Fruit fly (Drosophila melanogaster) whole organism, embryonic: ENCODE measurements around the gene CG6345.

Experiments used
- Aef1 ChIP-seq: fragments of 200-800 bp; sonication (Bioruptor generic); IDR thresholded peaks from 3 replicates; pipeline ENCODE4 v1.3.6; 2022; ENCODE audit warnings: missing biosample characterization, missing genetic modification characterization
- CG11456 ChIP-seq: fragments of 200-800 bp; sonication (Bioruptor generic); IDR thresholded peaks from 3 replicates; pipeline ENCODE4 v1.3.6; 2022; ENCODE audit warnings: missing biosample characterization, missing genetic modification characterization
- CG11560 ChIP-seq: fragments of 200-800 bp; sonication (Bioruptor generic); IDR thresholded peaks from 3 replicates; pipeline ENCODE4 v1.3.6; 2022; ENCODE audit warnings: missing biosample characterization, missing genetic modification characterization
- CG12769 ChIP-seq: fragments of 200-800 bp; sonication (Bioruptor generic); optimal IDR thresholded peaks from 2 replicates; lab custom pipeline; 2019; ENCODE audit warnings: missing biosample characterization, mild to moderate bottlenecking, missing genetic modification characterization, moderate library complexity
- CG14050 ChIP-seq: fragments of 200-800 bp; sonication (Bioruptor generic); IDR thresholded peaks from 3 replicates; pipeline ENCODE4 v1.3.6; 2022; ENCODE audit warnings: missing biosample characterization, missing genetic modification characterization
- CG1529 ChIP-seq: fragments of 200-800 bp; sonication (Bioruptor generic); optimal IDR thresholded peaks from 3 replicates; lab custom pipeline; 2018; ENCODE audit warnings: missing biosample characterization, missing genetic modification characterization
- CG15479 ChIP-seq: fragments of 200-800 bp; sonication (Bioruptor generic); optimal IDR thresholded peaks from 3 replicates; lab custom pipeline; 2019; ENCODE audit warnings: missing biosample characterization, mild to moderate bottlenecking, missing genetic modification characterization, moderate library complexity
- CG15696 ChIP-seq: fragments of 200-800 bp; sonication (Bioruptor generic); optimal IDR thresholded peaks from 2 replicates; lab custom pipeline; 2019; ENCODE audit warnings: missing biosample characterization, mild to moderate bottlenecking, missing genetic modification characterization, moderate library complexity
- CG18599 ChIP-seq: fragments of 200-800 bp; sonication (Bioruptor generic); optimal IDR thresholded peaks from 3 replicates; lab custom pipeline; 2017; ENCODE audit warnings: missing biosample characterization, missing genetic modification characterization, mild to moderate bottlenecking, moderate library complexity, missing genetic modification reagents
- CG2129 ChIP-seq: fragments of 200-800 bp; sonication (Bioruptor generic); IDR thresholded peaks from 2 replicates; pipeline ENCODE4 v1.3.6; 2022; ENCODE audit warnings: missing biosample characterization, missing genetic modification characterization; ENCODE audit not compliant: partially characterized antibody
- CG2678 ChIP-seq: fragments of 200-800 bp; sonication (Bioruptor generic); optimal IDR thresholded peaks from 3 replicates; lab custom pipeline; 2019; ENCODE audit warnings: missing biosample characterization, mild to moderate bottlenecking, missing genetic modification characterization, moderate library complexity
- CG3065 ChIP-seq: fragments of 200-800 bp; sonication (Bioruptor generic); optimal IDR thresholded peaks from 2 replicates; lab custom pipeline; 2016; ENCODE audit warnings: missing biosample characterization, missing genetic modification characterization
- CG3726 ChIP-seq: fragments of 200-800 bp; sonication (Bioruptor generic); IDR thresholded peaks from 3 replicates; pipeline ENCODE4, ENCODE4 v1.3.6; 2022; ENCODE audit warnings: missing biosample characterization, missing genetic modification characterization
- CG4820 ChIP-seq: fragments of 200-800 bp; sonication (Bioruptor generic); optimal IDR thresholded peaks from 3 replicates; lab custom pipeline; 2016; ENCODE audit warnings: missing biosample characterization, missing genetic modification characterization
- CG8290 ChIP-seq, 3 experiments: fragments of 200-800 bp; sonication (Bioruptor generic); optimal IDR thresholded peaks; 2 replicates each; lab custom pipeline; 2016 to 2019; ENCODE audit warnings: missing biosample characterization in 3 of 3, missing genetic modification characterization in 3 of 3, mild to moderate bottlenecking in 2 of 3, moderate library complexity in 1 of 3
- CkIIα-i1 ChIP-seq: fragments of 200-800 bp; sonication (Bioruptor generic); IDR thresholded peaks from 2 replicates; pipeline ENCODE4 v1.3.6; 2022; ENCODE audit warnings: missing biosample characterization, missing genetic modification characterization
- D19B ChIP-seq: fragments of 200-800 bp; sonication (Bioruptor generic); optimal IDR thresholded peaks from 2 replicates; lab custom pipeline; 2017; ENCODE audit warnings: missing biosample characterization, mild to moderate bottlenecking, missing genetic modification characterization
- Dip2 ChIP-seq: fragments of 200-800 bp; sonication (Bioruptor generic); IDR thresholded peaks from 2 replicates; pipeline ENCODE4 v1.3.6; 2022; ENCODE audit warnings: missing biosample characterization, missing genetic modification characterization
- Doc3 ChIP-seq: fragments of 200-800 bp; sonication (Bioruptor generic); IDR thresholded peaks from 3 replicates; pipeline ENCODE4 v1.3.6; 2022; ENCODE audit warnings: missing biosample characterization, missing genetic modification characterization; ENCODE audit not compliant: partially characterized antibody
- HHEX ChIP-seq: fragments of 200-800 bp; sonication (Bioruptor generic); optimal IDR thresholded peaks from 3 replicates; lab custom pipeline; 2017; ENCODE audit warnings: missing biosample characterization, mild to moderate bottlenecking, missing genetic modification characterization, missing genetic modification reagents
- HLHmδ ChIP-seq: fragments of 200-800 bp; sonication (Bioruptor generic); optimal IDR thresholded peaks from 2 replicates; lab custom pipeline; 2018; ENCODE audit warnings: missing biosample characterization, mild to moderate bottlenecking, missing genetic modification characterization, moderate library complexity
- Hr78 ChIP-seq, 2 experiments: fragments of 200-800 bp in 1 of 2; fragments of >200 bp in 1 of 2; sonication (Bioruptor generic) in 1 of 2; optimal IDR thresholded peaks; 2 replicates each; lab custom pipeline; 2017 to 2019; ENCODE audit warnings: missing biosample characterization in 2 of 2, missing genetic modification characterization in 2 of 2, mild to moderate bottlenecking in 1 of 2, moderate library complexity in 1 of 2
- Mes4 ChIP-seq: fragments of 200-800 bp; sonication (Bioruptor generic); optimal IDR thresholded peaks from 2 replicates; lab custom pipeline; 2016; ENCODE audit warnings: missing biosample characterization, missing genetic modification characterization
- NC2α ChIP-seq: fragments of 200-800 bp; sonication (Bioruptor generic); optimal IDR thresholded peaks from 2 replicates; lab custom pipeline; 2016; ENCODE audit warnings: missing biosample characterization, missing genetic modification characterization
- Ssrp ChIP-seq: fragments of 200-800 bp; sonication (Bioruptor generic); optimal IDR thresholded peaks from 2 replicates; lab custom pipeline; 2018; ENCODE audit warnings: missing biosample characterization, mild to moderate bottlenecking, missing genetic modification characterization, moderate library complexity
- YL-1 ChIP-seq: fragments of 200-800 bp; sonication (Bioruptor generic); optimal IDR thresholded peaks from 3 replicates; lab custom pipeline; 2017; ENCODE audit warnings: missing biosample characterization, mild to moderate bottlenecking, missing genetic modification characterization
- al ChIP-seq: fragments of 200-800 bp; sonication (Bioruptor generic); IDR thresholded peaks from 2 replicates; pipeline ENCODE4 v1.3.6; 2022; ENCODE audit warnings: missing biosample characterization, missing genetic modification characterization
- ap ChIP-seq: fragments of 200-800 bp; sonication (Bioruptor generic); IDR thresholded peaks from 2 replicates; pipeline ENCODE4 v1.3.6; 2022; ENCODE audit warnings: missing biosample characterization, missing genetic modification characterization
- btn ChIP-seq: fragments of 200-800 bp; sonication (Bioruptor generic); optimal IDR thresholded peaks from 2 replicates; lab custom pipeline; 2016; ENCODE audit warnings: missing biosample characterization, missing genetic modification characterization
- chif ChIP-seq, 2 experiments: fragments of 200-800 bp; sonication (Bioruptor generic); optimal IDR thresholded peaks; 3 replicates each; lab custom pipeline; 2016; ENCODE audit warnings: missing biosample characterization in 2 of 2, missing genetic modification characterization in 2 of 2
- chinmo ChIP-seq: fragments of 200-800 bp; sonication (Bioruptor generic); IDR thresholded peaks from 4 replicates; pipeline ENCODE4 v1.3.6; 2022; ENCODE audit warnings: missing biosample characterization, missing genetic modification characterization; ENCODE audit not compliant: partially characterized antibody
- cwo ChIP-seq: fragments of 200-800 bp; sonication (Bioruptor generic); optimal IDR thresholded peaks from 3 replicates; lab custom pipeline; 2017; ENCODE audit warnings: missing biosample characterization, missing genetic modification characterization, mild to moderate bottlenecking, moderate library complexity, missing genetic modification reagents
- eyg ChIP-seq: fragments of 200-800 bp; sonication (Bioruptor generic); optimal IDR thresholded peaks from 3 replicates; lab custom pipeline; 2016; ENCODE audit warnings: missing biosample characterization, missing genetic modification characterization
- fu2 ChIP-seq: fragments of 200-800 bp; sonication (Bioruptor generic); optimal IDR thresholded peaks from 2 replicates; lab custom pipeline; 2016; ENCODE audit warnings: missing biosample characterization, missing genetic modification characterization
- gcm ChIP-seq: fragments of 200-800 bp; sonication (Bioruptor generic); optimal IDR thresholded peaks from 2 replicates; lab custom pipeline; 2019; ENCODE audit warnings: missing biosample characterization, mild to moderate bottlenecking, missing genetic modification characterization, moderate library complexity
- gfzf ChIP-seq: fragments of 200-800 bp; sonication (Bioruptor generic); optimal IDR thresholded peaks from 2 replicates; lab custom pipeline; 2016; ENCODE audit warnings: missing biosample characterization, mild to moderate bottlenecking, missing genetic modification characterization, moderate library complexity
- her ChIP-seq: fragments of 200-800 bp; sonication (Bioruptor generic); optimal IDR thresholded peaks from 2 replicates; lab custom pipeline; 2016; ENCODE audit warnings: missing biosample characterization, missing genetic modification characterization
- kay ChIP-seq: fragments of 200-800 bp; sonication (Bioruptor generic); optimal IDR thresholded peaks from 2 replicates; lab custom pipeline; 2016; ENCODE audit warnings: missing biosample characterization, missing genetic modification characterization
- kni ChIP-seq: fragments of 200-800 bp; sonication (Bioruptor generic); optimal IDR thresholded peaks from 3 replicates; lab custom pipeline; 2017; ENCODE audit warnings: mild to moderate bottlenecking, missing biosample characterization, missing genetic modification reagents, missing genetic modification characterization
- lab ChIP-seq: fragments of 200-800 bp; sonication (Bioruptor generic); optimal IDR thresholded peaks from 3 replicates; lab custom pipeline; 2017; ENCODE audit warnings: missing biosample characterization, missing genetic modification characterization, mild to moderate bottlenecking, moderate library complexity, missing genetic modification reagents
- oc ChIP-seq: fragments of 200-800 bp; sonication (Bioruptor generic); optimal IDR thresholded peaks from 2 replicates; lab custom pipeline; 2018; ENCODE audit warnings: missing biosample characterization, mild to moderate bottlenecking, missing genetic modification characterization, moderate library complexity
- pho ChIP-seq: fragments of 200-800 bp; sonication (Bioruptor generic); optimal IDR thresholded peaks from 2 replicates; lab custom pipeline; 2016; ENCODE audit warnings: missing biosample characterization, missing genetic modification characterization
- sd ChIP-seq: fragments of 200-800 bp; sonication (Bioruptor generic); optimal IDR thresholded peaks from 3 replicates; lab custom pipeline; 2018; ENCODE audit warnings: missing biosample characterization, mild to moderate bottlenecking, missing genetic modification characterization, moderate library complexity
- twi ChIP-seq: fragments of 200-800 bp; optimal IDR thresholded peaks from 2 replicates; lab custom pipeline; 2019; ENCODE audit warnings: missing biosample characterization, mild to moderate bottlenecking, missing genetic modification characterization, moderate library complexity
- tx ChIP-seq: fragments of 200-800 bp; sonication (Bioruptor generic); optimal IDR thresholded peaks from 2 replicates; lab custom pipeline; 2016; ENCODE audit warnings: missing biosample characterization, missing genetic modification characterization
- unc-4 ChIP-seq: fragments of 200-800 bp; sonication (Bioruptor generic); IDR thresholded peaks from 2 replicates; pipeline ENCODE4 v1.3.6; 2022; ENCODE audit warnings: missing biosample characterization, missing genetic modification characterization; ENCODE audit not compliant: partially characterized antibody
- vvl ChIP-seq: fragments of 200-800 bp; sonication (Bioruptor generic); IDR thresholded peaks from 2 replicates; pipeline ENCODE4 v1.3.6; 2022; ENCODE audit warnings: missing biosample characterization, missing genetic modification characterization
- zfh2 ChIP-seq: fragments of 200-800 bp; sonication (Bioruptor generic); optimal IDR thresholded peaks from 2 replicates; lab custom pipeline; 2016; ENCODE audit warnings: missing biosample characterization, missing genetic modification characterization

CG6345 gene

dm6 chr3R:10380025-10380424, 35.8 kb downstream of the CG6345 start (continued):
- no peak for TF ChIP-seq CG4820 (GFP tag; lab: Kevin White, UChicago)
- TF ChIP-seq cwo (GFP tag; lab: Kevin White, UChicago) = peak; percentile 11
- peak; percentile 22 for TF ChIP-seq sd (tag; lab: Kevin White, UChicago)
- no peak for TF ChIP-seq kay
- no peak for TF ChIP-seq Dip2 (GFP tag; lab: Robert Waterston, UW)
- peak; percentile 9 for TF ChIP-seq pho (GFP tag; lab: Kevin White, UChicago)
- TF ChIP-seq al (GFP tag; lab: Robert Waterston, UW) = no peak
- TF ChIP-seq eyg (GFP tag; lab: Kevin White, UChicago) = no peak
- no peak for TF ChIP-seq HLHmδ (GFP tag; lab: Kevin White, UChicago)
- TF ChIP-seq CG11456 (GFP tag; lab: Robert Waterston, UW) = no peak
- TF ChIP-seq CG14050 (GFP tag; lab: Robert Waterston, UW) = no peak
- TF ChIP-seq CG11560 (tag; lab: Robert Waterston, UW) = no peak
- no peak for TF ChIP-seq btn (GFP tag; lab: Kevin White, UChicago)
- TF ChIP-seq zfh2 = no peak
- no peak for TF ChIP-seq unc-4
- no peak for TF ChIP-seq CG1529 (GFP tag; lab: Kevin White, UChicago)
- no peak for TF ChIP-seq Hr78 (GFP tag; optimal IDR thresholded peaks at IDR 0.05; lab: Kevin White, UChicago)
- no peak for TF ChIP-seq chinmo (GFP tag; lab: Robert Waterston, UW)
- TF ChIP-seq CG3726 (GFP tag; lab: Robert Waterston, UW) = no peak
- TF ChIP-seq YL-1 (GFP tag; lab: Kevin White, UChicago) = no peak
- TF ChIP-seq NC2α (GFP tag; lab: Kevin White, UChicago) = no peak
- TF ChIP-seq CG18599 (GFP tag; lab: Kevin White, UChicago) = peak; percentile 55
- no peak for TF ChIP-seq CG3065
- TF ChIP-seq gfzf (GFP tag; lab: Kevin White, UChicago) = no peak
- TF ChIP-seq CG2678 (tag; lab: Kevin White, UChicago) = no peak
- TF ChIP-seq D19B (GFP tag; lab: Kevin White, UChicago) = no peak
- no peak for TF ChIP-seq kni (GFP tag; lab: Kevin White, UChicago)
- TF ChIP-seq oc = no peak
- TF ChIP-seq CkIIα-i1 (GFP tag; lab: Robert Waterston, UW) = no peak
- TF ChIP-seq CG12769 (tag; lab: Kevin White, UChicago) = peak; percentile 4
- no peak for TF ChIP-seq gcm
- no peak for TF ChIP-seq CG15696 (tag; lab: Kevin White, UChicago)
- TF ChIP-seq ap = no peak
- no peak for TF ChIP-seq Ssrp (tag; lab: Kevin White, UChicago)
- no peak for TF ChIP-seq Aef1 (GFP tag; lab: Robert Waterston, UW)
- no peak for TF ChIP-seq tx (GFP tag; lab: Kevin White, UChicago)
- TF ChIP-seq twi (tag; lab: Kevin White, UChicago) = no peak
- no peak for TF ChIP-seq CG15479
- TF ChIP-seq Mes4 (GFP tag; lab: Kevin White, UChicago) = no peak
- no peak for TF ChIP-seq fu2 (GFP tag; lab: Kevin White, UChicago)
- no peak for TF ChIP-seq vvl (GFP tag; lab: Robert Waterston, UW)
- peak; percentile 20 for TF ChIP-seq HHEX (GFP tag; lab: Kevin White, UChicago)
- TF ChIP-seq her = peak; percentile 2
- TF ChIP-seq CG2129 (GFP tag; lab: Robert Waterston, UW) = no peak
- no peak for TF ChIP-seq chif (GFP tag; optimal IDR thresholded peaks at IDR 0.05; lab: Kevin White, UChicago)
- peak; percentile 8 for TF ChIP-seq lab (GFP tag; lab: Kevin White, UChicago)
- TF ChIP-seq Doc3 = no peak
- no peak for TF ChIP-seq CG8290 (GFP tag; optimal IDR thresholded peaks at IDR 0.05; lab: Kevin White, UChicago)
- peak in 1 of 2 experiments; percentile 49 for TF ChIP-seq CG8290 (tag; optimal IDR thresholded peaks at IDR 0.05; lab: Kevin White, UChicago)
